Worm (Caenorhabditis elegans): ENCODE results near the gene nep-26.

The nep-26 gene

DNA sequence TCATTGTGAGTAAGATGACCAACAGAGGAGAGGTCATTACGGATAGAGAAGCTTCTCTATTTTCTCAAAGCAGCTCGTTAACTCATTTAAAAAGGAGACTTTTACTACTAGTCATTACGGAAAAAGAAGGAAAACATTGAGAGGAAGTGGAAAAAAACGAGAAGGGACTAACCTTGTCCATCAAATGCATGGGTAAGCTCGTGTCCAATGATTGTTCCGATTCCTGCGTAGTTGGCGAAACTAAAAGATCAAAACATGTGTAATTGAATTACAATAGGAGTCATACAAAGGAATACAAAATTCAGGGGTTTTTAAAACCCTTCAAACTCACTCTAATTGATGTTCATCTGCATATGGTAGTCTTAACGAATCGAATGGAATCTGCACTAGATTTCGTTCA is 14.9 kb downstream of the nep-26 start:
- TF ChIP-seq sea-2 (GFP tag; IDR thresholded peaks at IDR 0.05) (no peak), T26A5.8 (tag; optimal IDR thresholded peaks at IDR 0.05) (no peak), egrh-3 (GFP tag; IDR thresholded peaks at IDR 0.05) (no peak), rpc-1 (optimal IDR thresholded peaks at IDR 0.05) (no peak), rpc-1 (tag; optimal IDR thresholded peaks at IDR 0.05) (no peak)

DNA sequence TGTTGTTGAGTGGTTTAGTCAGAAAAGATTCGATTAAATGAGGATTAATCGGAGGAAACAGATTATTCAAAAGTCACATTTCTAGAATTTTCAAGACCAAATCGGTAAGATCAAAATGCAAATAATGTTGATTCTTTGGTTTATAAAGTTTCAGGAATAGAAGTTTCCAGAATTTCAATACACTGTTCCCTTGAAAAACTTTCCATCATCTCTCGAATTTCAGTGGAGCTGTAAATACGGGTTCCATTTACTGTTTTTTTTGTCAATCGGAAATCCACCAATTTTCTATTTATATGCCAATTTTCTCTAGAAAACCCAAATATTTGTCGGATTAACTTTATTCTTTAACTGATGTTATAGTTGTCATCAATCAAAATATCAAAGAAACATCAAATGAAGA is 16.8 kb downstream of the nep-26 start:
- TF ChIP-seq fkh-3 (tag; optimal IDR thresholded peaks at IDR 0.05) (no peak), snpc-4 (GFP tag; optimal IDR thresholded peaks at IDR 0.05) (no peak), snpc-4 (tag; optimal IDR thresholded peaks at IDR 0.05) (no peak), tbp1 (GFP tag; optimal IDR thresholded peaks at IDR 0.05) (no peak), ceh-27 (GFP tag; optimal IDR thresholded peaks at IDR 0.05) (no peak), unc-130 (GFP tag; optimal IDR thresholded peaks at IDR 0.05) (no peak), F10E7.11 (tag; optimal IDR thresholded peaks at IDR 0.05) (no peak), F37B4.10 (GFP tag; IDR thresholded peaks at IDR 0.05) (no peak), let-607 (tag; optimal IDR thresholded peaks at IDR 0.05) (no peak), F57C9.4 (tag; optimal IDR thresholded peaks at IDR 0.05) (no peak), T07F8.4 (tag; optimal IDR thresholded peaks at IDR 0.05) (no peak), Y67H2A.10 (GFP tag; conservative IDR thresholded peaks at IDR 0.05) (no peak), F22D6.2 (tag; optimal IDR thresholded peaks at IDR 0.05) (no peak), Y53F4B.3 (GFP tag; IDR thresholded peaks at IDR 0.05) (no peak), nfyb-1 (GFP tag; IDR thresholded peaks at IDR 0.05) (no peak), ama-1 (optimal IDR thresholded peaks at IDR 0.05) (no peak), ama-1 (GFP tag; optimal IDR thresholded peaks at IDR 0.05) (no peak), athp-1 (tag; optimal IDR thresholded peaks at IDR 0.05) (no peak)

ce11 chrII:10281674-10282073 is 18.3 kb downstream of the nep-26 start:
- TF ChIP-seq let-526 (GFP tag; IDR thresholded peaks at IDR 0.05) (no peak), xnd-1 (tag; optimal IDR thresholded peaks at IDR 0.05) (no peak), T07F8.4 (tag; optimal IDR thresholded peaks at IDR 0.05) (no peak), F57C9.4 (tag; optimal IDR thresholded peaks at IDR 0.05) (no peak), hmg-1.2 (GFP tag; IDR thresholded peaks at IDR 0.05) (no peak), F55B11.4 (tag; optimal IDR thresholded peaks at IDR 0.05; ENCODE audit: borderline replicate concordance, insufficient read depth) (no peak), ceh-27 (GFP tag; optimal IDR thresholded peaks at IDR 0.05) (no peak), efl-1 (GFP tag; optimal IDR thresholded peaks at IDR 0.05) (no peak), zfh-2 (GFP tag; conservative IDR thresholded peaks at IDR 0.05) (no peak), nfya-1 (tag; optimal IDR thresholded peaks at IDR 0.05; ENCODE audit: borderline replicate concordance, insufficient read depth) (no peak), ztf-25 (GFP tag; IDR thresholded peaks at IDR 0.05) (no peak), snpc-4 (GFP tag; optimal IDR thresholded peaks at IDR 0.05) (no peak), snpc-4 (tag; optimal IDR thresholded peaks at IDR 0.05) (no peak), F37B4.10 (GFP tag; IDR thresholded peaks at IDR 0.05) (no peak)

DNA sequence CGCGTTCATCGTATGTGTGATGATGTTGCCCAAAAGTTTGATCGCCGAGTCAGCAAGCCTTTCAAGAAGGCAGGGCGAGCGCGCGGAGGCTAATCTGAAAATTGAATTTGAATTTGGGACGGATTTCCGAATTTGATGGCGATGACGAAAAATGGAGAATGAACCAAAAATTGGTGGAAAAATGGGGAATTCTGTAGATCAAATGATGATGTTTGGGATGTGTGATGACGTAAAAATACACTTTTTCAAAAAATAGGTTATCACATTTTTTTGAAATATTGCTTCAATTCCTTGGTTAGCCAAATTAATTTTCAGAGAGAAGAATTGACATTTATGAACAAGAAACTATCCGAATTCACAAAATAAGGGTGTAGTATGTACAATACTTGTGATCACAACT is 20.4 kb downstream of the nep-26 start, which contains the start of gene ZK971.1:
ZK971.1 (minus strand) TSS at position 101 of the 400 bp plus-strand sequence.
- TF ChIP-seq unc-62 (GFP tag; optimal IDR thresholded peaks at IDR 0.05): no peak
- TF ChIP-seq let-526 (GFP tag; IDR thresholded peaks at IDR 0.05): no peak
- no peak for TF ChIP-seq F10E7.11 (tag; optimal IDR thresholded peaks at IDR 0.05)
- TF ChIP-seq cebp-1 (GFP tag; IDR thresholded peaks at IDR 0.05): no peak
- TF ChIP-seq cebp-1 (tag; optimal IDR thresholded peaks at IDR 0.05): no peak
- no peak for TF ChIP-seq bed-2 (GFP tag; IDR thresholded peaks at IDR 0.05)
- TF ChIP-seq sptf-2 (GFP tag; optimal IDR thresholded peaks at IDR 0.05): no peak
